Worm (Caenorhabditis elegans): ENCODE measurements around the gene F59H6.15.

- TF ChIP-seq skn-1 (tag; optimal IDR thresholded peaks at IDR 0.05) (no peak), spr-3 (GFP tag; optimal IDR thresholded peaks at IDR 0.05) (no peak), fos-1 (tag; optimal IDR thresholded peaks at IDR 0.05) (no peak), hlh-30 (tag; optimal IDR thresholded peaks at IDR 0.05; ENCODE audit: insufficient read depth) (no peak), pqm-1 (tag; optimal IDR thresholded peaks at IDR 0.05) (peak; percentile 27), nhr-28 (tag; optimal IDR thresholded peaks at IDR 0.05) (no peak), fkh-10 (GFP tag; optimal IDR thresholded peaks at IDR 0.05) (no peak), zag-1 (tag; optimal IDR thresholded peaks at IDR 0.05) (no peak), mdl-1 (tag; optimal IDR thresholded peaks at IDR 0.05) (no peak), ceh-28 (tag; optimal IDR thresholded peaks at IDR 0.05) (no peak), snpc-4 (tag; optimal IDR thresholded peaks at IDR 0.05) (no peak)
Measured at ce11 chrII:1986979-1987378, 25.8 kb upstream of the F59H6.15 start, which contains the start of gene Y16E11A.4.
